Worm (Caenorhabditis elegans): ENCODE results near the gene bgal-2.

DNA sequence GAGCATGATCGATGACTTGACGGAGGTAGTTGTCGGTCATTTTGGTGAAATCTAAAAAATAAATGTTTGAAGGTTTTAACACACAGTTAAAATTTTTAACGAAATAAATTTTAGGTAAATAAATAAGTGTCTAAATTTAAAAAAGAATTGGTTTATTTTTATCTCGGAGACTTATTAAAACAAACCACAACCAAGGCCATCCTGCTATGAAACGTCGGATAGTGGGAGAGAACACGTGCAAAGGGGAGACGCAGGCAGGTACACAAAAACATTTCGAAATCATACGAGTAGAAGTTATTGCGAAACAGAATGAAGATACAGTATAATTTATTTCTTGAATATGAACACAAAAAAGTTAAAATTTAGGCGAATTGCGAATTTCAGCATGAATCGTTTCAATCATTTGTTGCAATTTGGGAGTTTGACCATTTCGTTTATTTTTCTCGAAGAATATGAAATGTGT lies 51.9 kb downstream of the bgal-2 start, which contains the start of gene F41B4.3:
- TF ChIP-seq ama-1 (optimal IDR thresholded peaks at IDR 0.05) = no peak
- TF ChIP-seq nhr-12 (tag; optimal IDR thresholded peaks at IDR 0.05) = no peak
- TF ChIP-seq lin-13 (GFP tag; optimal IDR thresholded peaks at IDR 0.05) = no peak
- peak in 1 of 2 experiments; percentile 54 for TF ChIP-seq mdl-1 (tag; optimal IDR thresholded peaks at IDR 0.05)
- TF ChIP-seq nhr-84 (tag; optimal IDR thresholded peaks at IDR 0.05) = no peak
- TF ChIP-seq nhr-76 (tag; optimal IDR thresholded peaks at IDR 0.05) = no peak
- TF ChIP-seq blmp-1 (tag; optimal IDR thresholded peaks at IDR 0.05) = peak; percentile 36
- TF ChIP-seq elt-2 (tag; optimal IDR thresholded peaks at IDR 0.05) = no peak
- no peak for TF ChIP-seq aly-2 (tag; optimal IDR thresholded peaks at IDR 0.05)
- no peak for TF ChIP-seq unc-30 (tag; optimal IDR thresholded peaks at IDR 0.05)
- TF ChIP-seq ztf-4 (tag; optimal IDR thresholded peaks at IDR 0.05) = no peak

Measured in whole organism, L1 larva.